Worm (Caenorhabditis elegans) whole organism, midembryonic: Measurements from ENCODE around the gene F53B7.4.

ENCODE experiments used
- flt-1 ChIP-seq: fragments of 200-800 bp; sonication (Bioruptor generic); IDR thresholded peaks from 2 replicates; pipeline ENCODE4 v1.3.6; 2022; ENCODE audit warnings: missing genetic modification characterization, missing compliant biosample characterization
- klf-2 ChIP-seq: fragments of 200-800 bp; sonication (Bioruptor generic); conservative IDR thresholded peaks from 2 replicates; pipeline ENCODE4 v1.3.6; 2022; ENCODE audit warnings: missing genetic modification reagents, missing genetic modification characterization, missing compliant biosample characterization
- med-1 ChIP-seq: sonication (generic microtip); optimal IDR thresholded peaks from 2 replicates; lab custom pipeline; 2017; ENCODE audit warnings: missing genetic modification characterization, mild to moderate bottlenecking, missing compliant biosample characterization, antibody characterized with exemption, missing genetic modification reagents; ENCODE audit not compliant: insufficient read depth
- ref-1 ChIP-seq: fragments of 200-800 bp; sonication (Bioruptor generic); conservative IDR thresholded peaks from 2 replicates; pipeline ENCODE4 v1.3.6; 2022; ENCODE audit warnings: missing genetic modification reagents, missing genetic modification characterization, missing compliant biosample characterization
- ztf-23 ChIP-seq: fragments of 200-800 bp; sonication (Bioruptor generic); IDR thresholded peaks from 2 replicates; pipeline ENCODE4 v1.3.6; 2022; ENCODE audit warnings: missing genetic modification reagents, missing genetic modification characterization, missing compliant biosample characterization
- ztf-29 ChIP-seq: fragments of 200-800 bp; sonication (Bioruptor generic); IDR thresholded peaks from 2 replicates; pipeline ENCODE4 v1.3.6; 2022; ENCODE audit warnings: missing genetic modification reagents, missing genetic modification characterization, missing compliant biosample characterization

ce11 chrV:11043767-11044166, 41.4 kb upstream of the F53B7.4 start, which contains the start of gene C45B11.6:
- no peak for TF ChIP-seq med-1 (GFP tag; lab: Kevin White, UChicago)
- TF ChIP-seq ref-1 (GFP tag; lab: Robert Waterston, UW), result no peak
- no peak for TF ChIP-seq klf-2 (GFP tag; lab: Robert Waterston, UW)
- no peak for TF ChIP-seq ztf-29 (GFP tag; lab: Robert Waterston, UW)
- TF ChIP-seq flt-1 (GFP tag; lab: Robert Waterston, UW), result no peak
- no peak for TF ChIP-seq ztf-23 (GFP tag; lab: Robert Waterston, UW)
